Fruit fly (Drosophila melanogaster): ENCODE data around the gene CG4872.
A peak's percentile ranks its signal among the peaks of the same experiment; 100 is the strongest.

The CG4872 gene

dm6 chrX:16836091-16836799, 44.9 kb upstream of the CG4872 start:
- TF ChIP-seq Dif (GFP tag; optimal IDR thresholded peaks at IDR 0.05; ENCODE audit: partially characterized antibody), result peak; percentile 74
- TF ChIP-seq CrebA (GFP tag; optimal IDR thresholded peaks at IDR 0.05; ENCODE audit: borderline replicate concordance), result no peak
- TF ChIP-seq Hr78 (GFP tag; optimal IDR thresholded peaks at IDR 0.05), result no peak
- TF ChIP-seq Rel (GFP tag; optimal IDR thresholded peaks at IDR 0.05), result no peak
- peak; percentile 55 for TF ChIP-seq Rel (tag; optimal IDR thresholded peaks at IDR 0.05)
- TF ChIP-seq lola (GFP tag; optimal IDR thresholded peaks at IDR 0.05), result no peak
- TF ChIP-seq sage (GFP tag; optimal IDR thresholded peaks at IDR 0.05), result no peak
- TF ChIP-seq Vsx2 (GFP tag; optimal IDR thresholded peaks at IDR 0.05; ENCODE audit: partially characterized antibody), result peak; percentile 62
- TF ChIP-seq tai (GFP tag; optimal IDR thresholded peaks at IDR 0.05), result no peak
- no peak for TF ChIP-seq Myc (optimal IDR thresholded peaks at IDR 0.05)
- peak; percentile 7 for TF ChIP-seq Hr83 (GFP tag; optimal IDR thresholded peaks at IDR 0.05; ENCODE audit: poor library complexity, severe bottlenecking)
- TF ChIP-seq dl (GFP tag; optimal IDR thresholded peaks at IDR 0.05; ENCODE audit: insufficient read depth in 1 of 2, partially characterized antibody in 2 of 2), result peak in 1 of 2 experiments; percentile 82

dm6 chrX:16836805-16837333, 44.3 kb upstream of the CG4872 start:
- no peak for TF ChIP-seq Vsx2 (GFP tag; optimal IDR thresholded peaks at IDR 0.05; ENCODE audit: partially characterized antibody)
- TF ChIP-seq dsf (GFP tag; optimal IDR thresholded peaks at IDR 0.05; ENCODE audit: borderline replicate concordance), result no peak
- TF ChIP-seq psq (GFP tag; optimal IDR thresholded peaks at IDR 0.05), result no peak
- no peak for TF ChIP-seq OdsH (GFP tag; optimal IDR thresholded peaks at IDR 0.05)
- no peak for TF ChIP-seq sage (GFP tag; optimal IDR thresholded peaks at IDR 0.05)
- no peak for TF ChIP-seq Hr78 (GFP tag; optimal IDR thresholded peaks at IDR 0.05)
- TF ChIP-seq h (GFP tag; optimal IDR thresholded peaks at IDR 0.05), result no peak
- TF ChIP-seq Jra (GFP tag; optimal IDR thresholded peaks at IDR 0.05), result no peak
- TF ChIP-seq sv (GFP tag; optimal IDR thresholded peaks at IDR 0.05), result no peak
- no peak for TF ChIP-seq jim (GFP tag; optimal IDR thresholded peaks at IDR 0.05)
- TF ChIP-seq lola (GFP tag; optimal IDR thresholded peaks at IDR 0.05), result no peak
- TF ChIP-seq Hr83 (GFP tag; optimal IDR thresholded peaks at IDR 0.05; ENCODE audit: poor library complexity, severe bottlenecking), result no peak
- no peak for TF ChIP-seq Hnf4 (GFP tag; optimal IDR thresholded peaks at IDR 0.05)

dm6 chrX:16837588-16838178, 43.5 kb upstream of the CG4872 start:
- no peak for TF ChIP-seq Rel (GFP tag; optimal IDR thresholded peaks at IDR 0.05)
- TF ChIP-seq Rel (tag; optimal IDR thresholded peaks at IDR 0.05), result peak; percentile 91
- TF ChIP-seq Sp1 (GFP tag; optimal IDR thresholded peaks at IDR 0.05), result no peak

DNA sequence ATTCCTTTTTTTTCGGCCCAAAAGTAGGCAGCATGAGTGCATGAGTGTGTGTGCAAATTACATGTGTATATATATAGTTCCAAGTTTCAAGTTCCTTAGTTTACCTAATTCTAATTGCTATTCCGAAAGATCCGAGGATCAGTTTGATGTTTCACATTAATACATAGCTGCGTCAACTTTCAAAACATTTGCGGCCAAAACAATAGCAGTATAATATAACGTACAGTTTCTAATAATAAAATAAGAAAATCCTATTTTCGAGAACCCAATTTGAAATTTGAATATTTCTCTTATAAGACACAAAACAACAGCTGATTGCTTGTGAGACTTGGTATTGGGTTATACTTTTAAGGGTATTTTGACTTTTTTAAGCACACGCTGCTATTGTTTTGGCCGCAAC, 42.1 kb upstream of the CG4872 start:
- TF ChIP-seq jim (GFP tag; optimal IDR thresholded peaks at IDR 0.05), result no peak

DNA sequence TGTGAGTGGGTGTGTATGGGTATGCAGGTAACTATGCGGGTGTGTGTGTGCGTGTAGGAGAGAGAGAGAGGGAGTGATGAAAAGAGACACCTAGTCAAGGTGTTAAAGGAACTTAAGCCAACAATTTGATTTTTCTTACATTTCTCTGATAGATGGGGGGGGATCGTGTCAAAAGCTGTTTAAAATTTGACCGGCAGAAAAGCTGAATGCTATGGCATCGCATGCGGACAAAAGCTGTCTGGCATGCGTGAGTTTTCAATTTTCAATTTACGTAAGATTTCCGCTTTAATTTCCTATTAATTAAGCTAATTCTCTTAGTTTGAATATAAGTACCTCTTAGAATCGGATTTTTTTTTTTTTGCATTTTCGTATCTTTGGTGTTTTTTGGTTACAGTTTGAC, 41.2 kb upstream of the CG4872 start:
- TF ChIP-seq Abd-B (GFP tag; optimal IDR thresholded peaks at IDR 0.05) (no peak), dl (GFP tag; optimal IDR thresholded peaks at IDR 0.05; ENCODE audit: insufficient read depth in 1 of 2, partially characterized antibody in 2 of 2) (peak; percentile 58 to 83), h (GFP tag; optimal IDR thresholded peaks at IDR 0.05) (no peak), Dif (GFP tag; optimal IDR thresholded peaks at IDR 0.05; ENCODE audit: partially characterized antibody) (peak; percentile 98), OdsH (GFP tag; optimal IDR thresholded peaks at IDR 0.05) (no peak), pan (optimal IDR thresholded peaks at IDR 0.05) (no peak), Rel (GFP tag; optimal IDR thresholded peaks at IDR 0.05) (no peak), Rel (tag; optimal IDR thresholded peaks at IDR 0.05) (no peak), Hr83 (GFP tag; optimal IDR thresholded peaks at IDR 0.05; ENCODE audit: poor library complexity, severe bottlenecking) (no peak), dsf (GFP tag; optimal IDR thresholded peaks at IDR 0.05; ENCODE audit: borderline replicate concordance) (no peak), Mio (GFP tag; optimal IDR thresholded peaks at IDR 0.05) (no peak), CG32264 (GFP tag; optimal IDR thresholded peaks at IDR 0.05) (no peak), tai (GFP tag; optimal IDR thresholded peaks at IDR 0.05) (no peak), foxo (GFP tag; optimal IDR thresholded peaks at IDR 0.05) (no peak), Hr78 (GFP tag; optimal IDR thresholded peaks at IDR 0.05) (no peak), br (GFP tag; optimal IDR thresholded peaks at IDR 0.05) (no peak), Hnf4 (GFP tag; optimal IDR thresholded peaks at IDR 0.05) (no peak), GATAd (GFP tag; optimal IDR thresholded peaks at IDR 0.05) (no peak), N (GFP tag; optimal IDR thresholded peaks at IDR 0.05) (no peak), Jra (GFP tag; optimal IDR thresholded peaks at IDR 0.05) (no peak), HLH106 (tag; optimal IDR thresholded peaks at IDR 0.05) (no peak), sage (GFP tag; optimal IDR thresholded peaks at IDR 0.05) (no peak), woc (GFP tag; optimal IDR thresholded peaks at IDR 0.05) (no peak), CG9705 (GFP tag; optimal IDR thresholded peaks at IDR 0.05) (no peak), Vsx2 (GFP tag; optimal IDR thresholded peaks at IDR 0.05; ENCODE audit: partially characterized antibody) (peak; percentile 82), dmrt93B (GFP tag; optimal IDR thresholded peaks at IDR 0.05) (no peak)
